Worm (Caenorhabditis elegans) whole organism, L2 larva: Measurements from ENCODE around the gene B0416.3.

Source experiments
- ceh-82 ChIP-seq: fragments of 150-350 bp; optimal IDR thresholded peaks from 2 replicates; lab custom pipeline; 2014; ENCODE audit warnings: missing biosample characterization, missing genetic modification characterization
- fos-1 ChIP-seq: fragments of 150-350 bp; optimal IDR thresholded peaks from 2 replicates; lab custom pipeline; 2014; ENCODE audit warnings: missing biosample characterization, missing genetic modification characterization
- lin-13 ChIP-seq: fragments of 150-350 bp; optimal IDR thresholded peaks from 2 replicates; lab custom pipeline; 2014; ENCODE audit warnings: missing biosample characterization, missing genetic modification reagents, missing genetic modification characterization
- lin-39 ChIP-seq: fragments of 150-350 bp; optimal IDR thresholded peaks from 2 replicates; lab custom pipeline; 2014; ENCODE audit warnings: missing biosample characterization, missing genetic modification reagents, missing genetic modification characterization
- nhr-11 ChIP-seq: fragments of 150-350 bp; optimal IDR thresholded peaks from 2 replicates; lab custom pipeline; 2014; ENCODE audit warnings: missing biosample characterization, missing genetic modification characterization
- nhr-129 ChIP-seq: fragments of 150-350 bp; optimal IDR thresholded peaks from 2 replicates; lab custom pipeline; 2014; ENCODE audit warnings: missing biosample characterization, missing genetic modification characterization
- nhr-237 ChIP-seq: fragments of 150-350 bp; optimal IDR thresholded peaks from 2 replicates; lab custom pipeline; 2014; ENCODE audit warnings: missing biosample characterization, missing genetic modification characterization
- nhr-25 ChIP-seq: fragments of 150-350 bp; sonication (generic microtip); optimal IDR thresholded peaks from 3 replicates; lab custom pipeline; 2014; ENCODE audit warnings: missing biosample characterization, missing genetic modification characterization
- peb-1 ChIP-seq: fragments of 150-350 bp; optimal IDR thresholded peaks from 2 replicates; lab custom pipeline; 2014; ENCODE audit warnings: missing biosample characterization, missing genetic modification characterization
- skn-1 ChIP-seq: sonication (generic microtip); optimal IDR thresholded peaks from 2 replicates; lab custom pipeline; 2017; ENCODE audit warnings: missing biosample characterization, missing genetic modification characterization
- snpc-4 ChIP-seq: fragments of 150-350 bp; optimal IDR thresholded peaks from 2 replicates; lab custom pipeline; 2014; ENCODE audit warnings: missing biosample characterization, missing genetic modification characterization
- unc-39 ChIP-seq: fragments of 150-350 bp; optimal IDR thresholded peaks from 2 replicates; lab custom pipeline; 2014; ENCODE audit warnings: missing biosample characterization, missing genetic modification characterization
- unc-62 ChIP-seq: fragments of 150-350 bp; optimal IDR thresholded peaks from 2 replicates; lab custom pipeline; 2014; ENCODE audit warnings: missing biosample characterization, missing genetic modification reagents, missing genetic modification characterization
- ztf-1 ChIP-seq: fragments of 200-800 bp; sonication (Bioruptor generic); conservative IDR thresholded peaks from 2 replicates; pipeline ENCODE4 v1.3.6; 2022; ENCODE audit warnings: missing genetic modification characterization, missing compliant biosample characterization

DNA sequence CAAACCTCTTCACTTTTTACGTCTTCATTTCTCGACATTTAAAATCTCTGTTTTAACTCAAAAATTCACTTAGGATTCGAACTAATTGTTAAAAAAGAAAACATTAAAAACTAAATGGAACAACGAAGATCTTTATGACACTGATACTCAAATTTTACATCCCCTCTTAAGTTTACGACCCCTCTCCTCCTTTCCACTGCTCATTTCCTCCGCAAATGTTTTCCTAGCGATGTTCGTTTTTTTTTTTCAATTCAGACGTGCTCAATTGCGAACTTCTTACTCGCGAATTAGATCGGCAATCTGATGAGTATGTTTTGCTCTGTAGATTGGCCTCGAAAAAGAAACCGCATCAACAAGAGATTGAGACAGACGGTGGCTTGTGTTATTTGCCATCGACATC, 11.3 kb downstream of the B0416.3 start:
- TF ChIP-seq ztf-1 (GFP tag; lab: Robert Waterston, UW) (no peak), fos-1 (tag; lab: Kevin White, UChicago) (no peak), skn-1 (tag; lab: Kevin White, UChicago) (no peak), unc-39 (tag; lab: Kevin White, UChicago) (no peak), nhr-129 (tag; lab: Kevin White, UChicago) (no peak), lin-39 (tag; lab: Kevin White, UChicago) (no peak), peb-1 (tag; lab: Kevin White, UChicago) (no peak), nhr-25 (no peak), snpc-4 (no peak), unc-62 (GFP tag; lab: Kevin White, UChicago) (no peak), lin-13 (GFP tag; lab: Kevin White, UChicago) (no peak), nhr-237 (tag; lab: Kevin White, UChicago) (no peak), nhr-11 (no peak), ceh-82 (tag; lab: Kevin White, UChicago) (no peak)
